Worm (Caenorhabditis elegans) whole organism, L4 larva: ENCODE measurements around the gene Y48C3A.20.

ENCODE experiments used
- D1046.2 ChIP-seq: fragments of 200-800 bp; sonication (Bioruptor generic); IDR thresholded peaks from 2 replicates; pipeline ENCODE4 v1.3.6; 2022; ENCODE audit warnings: missing genetic modification characterization, missing compliant biosample characterization
- F10B5.3 ChIP-seq: sonication (generic microtip); optimal IDR thresholded peaks from 2 replicates; lab custom pipeline; 2016; ENCODE audit warnings: mild to moderate bottlenecking, missing genetic modification characterization, missing compliant biosample characterization
- F49E8.2 ChIP-seq: sonication (generic microtip); optimal IDR thresholded peaks from 2 replicates; lab custom pipeline; 2016; ENCODE audit warnings: missing compliant biosample characterization, mild to moderate bottlenecking, missing genetic modification characterization, borderline replicate concordance
- T20F7.1 ChIP-seq: fragments of 200-800 bp; sonication (Bioruptor generic); optimal IDR thresholded peaks from 2 replicates; lab custom pipeline; 2018; ENCODE audit warnings: mild to moderate bottlenecking, missing genetic modification characterization, missing compliant biosample characterization
- Y48G9A.11 ChIP-seq: fragments of 200-800 bp; sonication (Bioruptor generic); IDR thresholded peaks from 2 replicates; pipeline ENCODE4 v1.3.6; 2022; ENCODE audit warnings: missing genetic modification reagents, missing genetic modification characterization, missing compliant biosample characterization
- ceh-20 ChIP-seq: fragments of 200-800 bp; sonication (Bioruptor generic); IDR thresholded peaks from 2 replicates; pipeline ENCODE4 v1.3.6; 2022; ENCODE audit warnings: missing genetic modification reagents, missing genetic modification characterization, missing compliant biosample characterization
- ceh-28 ChIP-seq: fragments of 150-350 bp; optimal IDR thresholded peaks from 2 replicates; lab custom pipeline; 2014; ENCODE audit warnings: missing biosample characterization, missing genetic modification reagents, missing genetic modification characterization
- ceh-32 ChIP-seq: sonication (generic microtip); optimal IDR thresholded peaks from 2 replicates; lab custom pipeline; 2016; ENCODE audit warnings: mild to moderate bottlenecking, missing genetic modification characterization, missing compliant biosample characterization; ENCODE audit not compliant: poor library complexity
- ceh-44 ChIP-seq: fragments of 200-800 bp; sonication (Bioruptor generic); IDR thresholded peaks from 2 replicates; pipeline ENCODE4 v1.3.6; 2022; ENCODE audit warnings: missing genetic modification reagents, missing genetic modification characterization, missing compliant biosample characterization
- ceh-62 ChIP-seq: sonication (generic microtip); optimal IDR thresholded peaks from 2 replicates; lab custom pipeline; 2017; ENCODE audit warnings: missing biosample characterization, missing genetic modification characterization
- ctbp-1 ChIP-seq: fragments of 200-800 bp; sonication (Bioruptor generic); IDR thresholded peaks from 2 replicates; pipeline ENCODE4 v1.3.6; 2022; ENCODE audit warnings: missing genetic modification reagents, missing genetic modification characterization, missing compliant biosample characterization
- daf-12 ChIP-seq: fragments of 150-350 bp; optimal IDR thresholded peaks from 2 replicates; lab custom pipeline; 2014; ENCODE audit warnings: missing biosample characterization, missing genetic modification reagents, missing genetic modification characterization
- daf-16 ChIP-seq, 3 experiments: sonication (generic microtip); optimal IDR thresholded peaks; 2 replicates each; lab custom pipeline; 2016 to 2017; ENCODE audit warnings: missing genetic modification characterization in 3 of 3, missing genetic modification reagents in 3 of 3, mild to moderate bottlenecking in 2 of 3, missing compliant biosample characterization in 2 of 3, missing biosample characterization in 1 of 3, moderate library complexity in 1 of 3
- daf-19 ChIP-seq: fragments of 200-800 bp; sonication (Bioruptor generic); conservative IDR thresholded peaks from 2 replicates; pipeline ENCODE4 v1.3.6; 2022; ENCODE audit warnings: missing genetic modification characterization, missing compliant biosample characterization
- dmd-8 ChIP-seq: fragments of 200-800 bp; sonication (Bioruptor generic); IDR thresholded peaks from 2 replicates; pipeline ENCODE4 v1.3.6; 2022; ENCODE audit warnings: missing genetic modification characterization, missing compliant biosample characterization
- dve-1 ChIP-seq: sonication (generic microtip); optimal IDR thresholded peaks from 2 replicates; lab custom pipeline; 2017; ENCODE audit warnings: antibody characterized with exemption, mild to moderate bottlenecking, missing genetic modification characterization, missing compliant biosample characterization; ENCODE audit not compliant: insufficient read depth
- fos-1 ChIP-seq: fragments of 150-350 bp; optimal IDR thresholded peaks from 2 replicates; lab custom pipeline; 2014; ENCODE audit warnings: missing biosample characterization, missing genetic modification characterization
- gei-8 ChIP-seq: fragments of 200-800 bp; sonication (Bioruptor generic); optimal IDR thresholded peaks from 2 replicates; lab custom pipeline; 2018; ENCODE audit warnings: mild to moderate bottlenecking, missing genetic modification characterization, missing compliant biosample characterization
- hlh-30 ChIP-seq: sonication (generic microtip); optimal IDR thresholded peaks from 2 replicates; lab custom pipeline; 2017; ENCODE audit warnings: antibody characterized with exemption, mild to moderate bottlenecking, missing genetic modification characterization, missing compliant biosample characterization; ENCODE audit not compliant: insufficient read depth
- hmg-1.1 ChIP-seq: fragments of 200-800 bp; sonication (Bioruptor generic); IDR thresholded peaks from 2 replicates; pipeline ENCODE4 v1.3.6; 2022; ENCODE audit warnings: missing genetic modification reagents, missing genetic modification characterization, missing compliant biosample characterization
- lim-7 ChIP-seq: fragments of 200-800 bp; sonication (Bioruptor generic); IDR thresholded peaks from 2 replicates; pipeline ENCODE4 v1.3.6; 2022; ENCODE audit warnings: missing genetic modification characterization, missing compliant biosample characterization
- lin-38 ChIP-seq: fragments of 200-800 bp; sonication (Bioruptor generic); IDR thresholded peaks from 2 replicates; pipeline ENCODE4 v1.3.6; 2022; ENCODE audit warnings: missing genetic modification reagents, missing genetic modification characterization, missing compliant biosample characterization
- lin-39 ChIP-seq: fragments of 150-350 bp; optimal IDR thresholded peaks from 2 replicates; lab custom pipeline; 2014; ENCODE audit warnings: missing biosample characterization, missing genetic modification reagents, missing genetic modification characterization
- lir-3 ChIP-seq: sonication (generic microtip); optimal IDR thresholded peaks from 2 replicates; lab custom pipeline; 2016; ENCODE audit warnings: mild to moderate bottlenecking, missing genetic modification characterization, missing compliant biosample characterization
- mxl-2 ChIP-seq: fragments of 200-800 bp; sonication (Bioruptor generic); conservative IDR thresholded peaks from 2 replicates; pipeline ENCODE4 v1.3.6; 2022; ENCODE audit warnings: missing genetic modification reagents, missing genetic modification characterization, missing compliant biosample characterization
- nhr-237 ChIP-seq: sonication (generic microtip); optimal IDR thresholded peaks from 2 replicates; lab custom pipeline; 2017; ENCODE audit warnings: missing biosample characterization, missing genetic modification characterization
- nhr-25 ChIP-seq: sonication (generic microtip); optimal IDR thresholded peaks from 2 replicates; lab custom pipeline; 2017; ENCODE audit warnings: missing genetic modification characterization, mild to moderate bottlenecking, missing compliant biosample characterization, antibody characterized with exemption, moderate library complexity, borderline replicate concordance; ENCODE audit not compliant: insufficient read depth
- nhr-41 ChIP-seq: fragments of 200-800 bp; sonication (Bioruptor generic); IDR thresholded peaks from 2 replicates; pipeline ENCODE4 v1.3.6; 2022; ENCODE audit warnings: missing genetic modification reagents, missing genetic modification characterization, missing compliant biosample characterization
- nhr-42 ChIP-seq: fragments of 200-800 bp; sonication (Bioruptor generic); IDR thresholded peaks from 2 replicates; pipeline ENCODE4 v1.3.6; 2022; ENCODE audit warnings: missing genetic modification characterization, missing compliant biosample characterization
- nhr-6 ChIP-seq: fragments of 150-350 bp; optimal IDR thresholded peaks from 2 replicates; lab custom pipeline; 2014; ENCODE audit warnings: missing biosample characterization, missing genetic modification characterization
- nhr-77 ChIP-seq: fragments of 150-350 bp; optimal IDR thresholded peaks from 2 replicates; lab custom pipeline; 2014; ENCODE audit warnings: missing biosample characterization, missing genetic modification characterization
- php-3 ChIP-seq: fragments of 200-800 bp; sonication (Bioruptor generic); IDR thresholded peaks from 2 replicates; pipeline ENCODE4 v1.3.6; 2022; ENCODE audit warnings: missing genetic modification reagents, missing genetic modification characterization, missing compliant biosample characterization
- sdz-12 ChIP-seq: fragments of 200-800 bp; sonication (Bioruptor generic); optimal IDR thresholded peaks from 2 replicates; lab custom pipeline; 2018; ENCODE audit warnings: mild to moderate bottlenecking, missing genetic modification characterization, missing compliant biosample characterization
- set-16 ChIP-seq: fragments of 200-800 bp; sonication (Bioruptor generic); IDR thresholded peaks from 2 replicates; pipeline ENCODE4 v1.3.6; 2022; ENCODE audit warnings: missing genetic modification reagents, missing genetic modification characterization, missing compliant biosample characterization
- spr-1 ChIP-seq: sonication (generic microtip); optimal IDR thresholded peaks from 2 replicates; lab custom pipeline; 2016; ENCODE audit warnings: mild to moderate bottlenecking, missing genetic modification characterization, missing compliant biosample characterization
- unc-130 ChIP-seq: sonication (generic microtip); optimal IDR thresholded peaks from 2 replicates; lab custom pipeline; 2016; ENCODE audit warnings: missing genetic modification reagents, missing genetic modification characterization, missing compliant biosample characterization
- unc-39 ChIP-seq: sonication (generic microtip); optimal IDR thresholded peaks from 2 replicates; lab custom pipeline; 2017; ENCODE audit warnings: missing biosample characterization, missing genetic modification characterization
- unc-62 ChIP-seq, 3 experiments: fragments of 150-350 bp in 1 of 3; sonication (generic microtip); optimal IDR thresholded peaks in 2 of 3; peaks in 1 of 3; 1 replicate in 1 of 3; 2 replicates in 2 of 3; lab custom pipeline; 2014 to 2017; ENCODE audit warnings: missing biosample characterization in 3 of 3, missing genetic modification characterization in 3 of 3, missing genetic modification reagents in 3 of 3, missing genotype in 1 of 3
- zip-11 ChIP-seq: fragments of 200-800 bp; sonication (Bioruptor generic); IDR thresholded peaks from 2 replicates; pipeline ENCODE4 v1.3.6; 2022; ENCODE audit warnings: missing genetic modification characterization, missing compliant biosample characterization
- zip-2 ChIP-seq: fragments of 150-350 bp; optimal IDR thresholded peaks from 2 replicates; lab custom pipeline; 2014; ENCODE audit warnings: missing biosample characterization, missing genetic modification characterization

The Y48C3A.20 gene

DNA sequence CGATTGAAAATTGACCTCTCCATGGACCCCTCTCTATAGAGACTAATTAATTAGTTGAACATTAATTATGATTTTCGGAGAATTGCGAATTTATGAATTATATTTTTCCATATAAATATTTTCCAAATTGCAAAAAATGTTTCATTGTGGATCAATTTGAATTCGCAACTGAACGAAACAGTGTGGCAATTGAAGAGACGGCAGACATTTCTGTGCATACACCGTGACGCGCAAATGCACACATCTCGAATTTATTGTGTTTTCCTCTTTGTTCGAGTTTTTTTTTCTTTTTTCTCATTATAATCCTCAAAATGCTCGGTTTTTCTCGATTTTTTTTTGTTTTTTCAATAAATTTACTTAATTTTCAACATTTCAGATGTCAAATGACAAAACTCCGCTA lies at the start of gene Y48C3A.20 (continued):
- TF ChIP-seq gei-8 (GFP tag; lab: Kevin White, UChicago) (no peak), lir-3 (tag; lab: Kevin White, UChicago) (no peak), nhr-6 (tag; lab: Kevin White, UChicago) (peak; percentile 8), F49E8.2 (no peak), lin-38 (GFP tag; lab: Robert Waterston, UW) (peak; percentile 71), D1046.2 (GFP tag; lab: Robert Waterston, UW) (no peak), daf-19 (no peak), F10B5.3 (no peak), zip-11 (GFP tag; lab: Robert Waterston, UW) (no peak), fos-1 (tag; lab: Kevin White, UChicago) (no peak), nhr-25 (tag; lab: Kevin White, UChicago) (no peak), lim-7 (GFP tag; lab: Robert Waterston, UW) (no peak), lin-39 (no peak), ceh-44 (no peak), Y48G9A.11 (GFP tag; lab: Robert Waterston, UW) (0 out of 2 replicates have a peak, but pooled peaks have one; percentile 41), dve-1 (tag; lab: Kevin White, UChicago) (peak; percentile 72), unc-39 (tag; lab: Kevin White, UChicago) (no peak), set-16 (GFP tag; lab: Robert Waterston, UW) (no peak), nhr-237 (no peak), hmg-1.1 (GFP tag; lab: Robert Waterston, UW) (peak; percentile 44; the same call in 1 of the 2 replicates), T20F7.1 (peak; percentile 61), nhr-77 (tag; lab: Kevin White, UChicago) (no peak), ceh-20 (GFP tag; lab: Robert Waterston, UW) (no peak), daf-16 (GFP tag; optimal IDR thresholded peaks at IDR 0.05; lab: Kevin White, UChicago) (no peak), daf-16 (tag; optimal IDR thresholded peaks at IDR 0.05; lab: Kevin White, UChicago) (peak; percentile 53), ceh-62 (tag; lab: Kevin White, UChicago) (no peak), daf-12 (tag; lab: Kevin White, UChicago) (no peak), mxl-2 (GFP tag; lab: Robert Waterston, UW) (no peak), php-3 (GFP tag; lab: Robert Waterston, UW) (no peak), unc-130 (GFP tag; lab: Kevin White, UChicago) (peak; percentile 23), hlh-30 (peak; percentile 32), sdz-12 (GFP tag; lab: Kevin White, UChicago) (no peak), spr-1 (tag; lab: Kevin White, UChicago) (peak; percentile 11), zip-2 (no peak), dmd-8 (GFP tag; lab: Robert Waterston, UW) (no peak), ceh-32 (tag; lab: Kevin White, UChicago) (no peak), nhr-42 (GFP tag; lab: Robert Waterston, UW) (no peak), ceh-28 (tag; lab: Kevin White, UChicago) (no peak), unc-62 (GFP tag; optimal IDR thresholded peaks at IDR 0.05 in 1 of 2; lab: Kevin White, UChicago) (no peak), unc-62 (tag; optimal IDR thresholded peaks at IDR 0.05; lab: Kevin White, UChicago) (no peak), nhr-41 (no peak)

DNA sequence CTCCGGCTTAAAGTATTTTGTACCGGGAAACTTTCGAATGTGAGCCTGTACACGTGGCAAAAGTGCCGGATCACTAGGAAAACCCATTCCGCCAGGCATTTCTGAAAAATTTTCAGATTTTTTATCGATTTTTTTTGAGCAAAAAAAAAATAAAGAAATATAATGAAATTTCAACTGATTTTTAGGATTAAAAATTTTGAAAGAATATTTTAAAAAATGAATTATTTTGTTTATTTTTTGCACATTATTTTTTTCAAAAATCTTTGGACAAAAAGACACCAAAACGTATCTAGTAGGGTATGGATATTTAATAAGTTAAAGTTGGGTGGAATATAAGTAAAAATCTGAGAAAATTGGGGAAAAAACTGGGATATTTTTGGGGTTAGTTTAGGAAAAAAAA lies 48.6 kb upstream of the Y48C3A.20 start, which contains the start of gene mac-1:
Gene mac-1, minus strand, starts transcription at position 101 of the 400 bp plus-strand sequence.
- TF ChIP-seq ctbp-1, result no peak
- TF ChIP-seq, all 104 proteins: peak for 0
